Worm (Caenorhabditis elegans) whole organism, L3 larva: Measurements from ENCODE around the gene trx-3.

Experiments
- R02D3.7 ChIP-seq: fragments of 150-350 bp; optimal IDR thresholded peaks from 2 replicates; lab custom pipeline; 2014; ENCODE audit warnings: missing biosample characterization, missing genetic modification characterization
- ceh-16 ChIP-seq: sonication (generic microtip); optimal IDR thresholded peaks from 2 replicates; lab custom pipeline; 2017; ENCODE audit warnings: missing biosample characterization, missing genetic modification characterization
- daf-12 ChIP-seq: fragments of 150-350 bp; optimal IDR thresholded peaks from 2 replicates; lab custom pipeline; 2014; ENCODE audit warnings: missing biosample characterization, missing genetic modification reagents, missing genetic modification characterization
- elt-3 ChIP-seq, 3 experiments: fragments of 150-350 bp in 1 of 3; sonication (generic microtip) in 2 of 3; optimal IDR thresholded peaks; 2 replicates in 2 of 3; 4 replicates in 1 of 3; lab custom pipeline; 2014 to 2017; ENCODE audit warnings: missing biosample characterization in 3 of 3, missing genetic modification characterization in 3 of 3
- fkh-10 ChIP-seq: sonication (generic microtip); optimal IDR thresholded peaks from 2 replicates; lab custom pipeline; 2017; ENCODE audit warnings: missing biosample characterization, missing genetic modification reagents, missing genetic modification characterization
- lin-15B ChIP-seq: fragments of 150-350 bp; optimal IDR thresholded peaks from 2 replicates; lab custom pipeline; 2014; ENCODE audit warnings: missing biosample characterization, missing genetic modification characterization
- nhr-67 ChIP-seq: fragments of 150-350 bp; optimal IDR thresholded peaks from 2 replicates; lab custom pipeline; 2014; ENCODE audit warnings: missing biosample characterization, missing genetic modification characterization
- sea-2 ChIP-seq: fragments of 150-350 bp; sonication (generic microtip); optimal IDR thresholded peaks from 4 replicates; lab custom pipeline; 2014; ENCODE audit warnings: missing biosample characterization, missing genetic modification reagents, missing genetic modification characterization
- snpc-4 ChIP-seq: fragments of 150-350 bp; optimal IDR thresholded peaks from 2 replicates; lab custom pipeline; 2014; ENCODE audit warnings: missing biosample characterization, missing genetic modification characterization
- unc-62 ChIP-seq: fragments of 150-350 bp; sonication (generic microtip); optimal IDR thresholded peaks from 4 replicates; lab custom pipeline; 2014; ENCODE audit warnings: missing biosample characterization, missing genetic modification reagents, missing genetic modification characterization
- ztf-11 ChIP-seq: fragments of 150-350 bp; optimal IDR thresholded peaks from 2 replicates; lab custom pipeline; 2014; ENCODE audit warnings: missing biosample characterization, missing genetic modification characterization

DNA sequence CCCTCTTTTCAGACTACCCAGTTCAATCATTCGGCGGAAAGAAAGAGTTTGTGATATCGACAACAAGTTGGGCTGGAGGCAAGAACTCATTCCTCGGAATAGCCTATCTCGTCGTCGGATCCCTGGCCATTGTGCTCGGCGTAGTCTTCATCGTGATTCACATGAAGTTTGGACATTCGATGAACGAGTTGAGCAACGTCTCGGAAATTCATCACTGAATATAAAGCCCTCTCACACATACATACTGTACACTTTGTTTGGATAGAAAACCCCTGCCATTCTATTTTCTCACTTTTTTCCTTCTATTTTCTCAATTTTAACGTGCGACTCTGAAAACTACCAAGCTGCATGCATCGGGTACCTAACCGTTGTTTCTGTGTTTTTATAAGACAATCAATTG, 37.4 kb upstream of the trx-3 start, which contains the start of gene R08C7.12:
- TF ChIP-seq elt-3 (tag; optimal IDR thresholded peaks at IDR 0.05; lab: Kevin White, UChicago) (no peak), ceh-16 (no peak), snpc-4 (tag; lab: Kevin White, UChicago) (no peak), unc-62 (GFP tag; lab: Kevin White, UChicago) (no peak), lin-15B (tag; lab: Kevin White, UChicago) (no peak), sea-2 (GFP tag; lab: Kevin White, UChicago) (no peak), ztf-11 (tag; lab: Kevin White, UChicago) (no peak), R02D3.7 (tag; lab: Kevin White, UChicago) (no peak), nhr-67 (no peak), daf-12 (tag; lab: Kevin White, UChicago) (no peak), fkh-10 (GFP tag; lab: Kevin White, UChicago) (no peak)
